Worm (Caenorhabditis elegans) whole organism, L4 larva: ENCODE results near the gene F42G2.7.

Source experiments
- D1046.2 ChIP-seq: fragments of 200-800 bp; sonication (Bioruptor generic); IDR thresholded peaks from 2 replicates; pipeline ENCODE4 v1.3.6; 2022; ENCODE audit warnings: missing genetic modification characterization, missing compliant biosample characterization
- F37D6.2 ChIP-seq: sonication (generic microtip); optimal IDR thresholded peaks from 2 replicates; lab custom pipeline; 2016; ENCODE audit warnings: mild to moderate bottlenecking, missing genetic modification characterization, missing compliant biosample characterization
- R02D3.7 ChIP-seq: fragments of 150-350 bp; sonication (generic microtip); optimal IDR thresholded peaks from 3 replicates; lab custom pipeline; 2014; ENCODE audit warnings: missing biosample characterization, missing genetic modification characterization
- T26A8.4 ChIP-seq: fragments of 200-800 bp; sonication (Bioruptor generic); IDR thresholded peaks from 2 replicates; pipeline ENCODE4 v1.3.6; 2022; ENCODE audit warnings: missing genetic modification characterization, missing compliant biosample characterization
- Y75B8A.6 ChIP-seq: fragments of 200-800 bp; sonication (Bioruptor generic); IDR thresholded peaks from 2 replicates; pipeline ENCODE4 v1.3.6; 2022; ENCODE audit warnings: missing genetic modification reagents, missing genetic modification characterization, missing compliant biosample characterization
- aha-1 ChIP-seq: fragments of 150-350 bp; peaks from one replicate; lab custom pipeline; 2014; ENCODE audit warnings: missing biosample characterization, missing genetic modification characterization
- arid-1 ChIP-seq: fragments of 200-800 bp; sonication (Bioruptor generic); conservative IDR thresholded peaks from 2 replicates; pipeline ENCODE4 v1.3.6; 2022; ENCODE audit warnings: missing genetic modification reagents, missing genetic modification characterization, missing compliant biosample characterization
- ceh-20 ChIP-seq: fragments of 200-800 bp; sonication (Bioruptor generic); IDR thresholded peaks from 2 replicates; pipeline ENCODE4 v1.3.6; 2022; ENCODE audit warnings: missing genetic modification reagents, missing genetic modification characterization, missing compliant biosample characterization
- ceh-32 ChIP-seq: sonication (generic microtip); optimal IDR thresholded peaks from 2 replicates; lab custom pipeline; 2016; ENCODE audit warnings: mild to moderate bottlenecking, missing genetic modification characterization, missing compliant biosample characterization; ENCODE audit not compliant: poor library complexity
- ces-1 ChIP-seq: fragments of 150-350 bp; sonication (generic microtip); optimal IDR thresholded peaks from 4 replicates; lab custom pipeline; 2014; ENCODE audit warnings: missing biosample characterization, missing genetic modification reagents, missing genetic modification characterization
- cey-2 ChIP-seq: sonication (generic microtip); optimal IDR thresholded peaks from 3 replicates; lab custom pipeline; 2017; ENCODE audit warnings: missing genetic modification characterization, mild to moderate bottlenecking, missing compliant biosample characterization, antibody characterized with exemption, borderline replicate concordance; ENCODE audit not compliant: insufficient read depth
- daf-16 ChIP-seq, 3 experiments: sonication (generic microtip); optimal IDR thresholded peaks; 2 replicates each; lab custom pipeline; 2016 to 2017; ENCODE audit warnings: missing genetic modification characterization in 3 of 3, missing genetic modification reagents in 3 of 3, mild to moderate bottlenecking in 2 of 3, missing compliant biosample characterization in 2 of 3, missing biosample characterization in 1 of 3, moderate library complexity in 1 of 3
- dmd-8 ChIP-seq: fragments of 200-800 bp; sonication (Bioruptor generic); IDR thresholded peaks from 2 replicates; pipeline ENCODE4 v1.3.6; 2022; ENCODE audit warnings: missing genetic modification characterization, missing compliant biosample characterization
- dpl-1 ChIP-seq: fragments of 150-350 bp; optimal IDR thresholded peaks from 2 replicates; lab custom pipeline; 2014; ENCODE audit warnings: missing biosample characterization, missing genetic modification reagents, missing genetic modification characterization
- gei-8 ChIP-seq: fragments of 200-800 bp; sonication (Bioruptor generic); optimal IDR thresholded peaks from 2 replicates; lab custom pipeline; 2018; ENCODE audit warnings: mild to moderate bottlenecking, missing genetic modification characterization, missing compliant biosample characterization
- hmg-1.1 ChIP-seq: fragments of 200-800 bp; sonication (Bioruptor generic); IDR thresholded peaks from 2 replicates; pipeline ENCODE4 v1.3.6; 2022; ENCODE audit warnings: missing genetic modification reagents, missing genetic modification characterization, missing compliant biosample characterization
- jun-1 ChIP-seq: fragments of 150-350 bp; optimal IDR thresholded peaks from 2 replicates; lab custom pipeline; 2014; ENCODE audit warnings: missing biosample characterization, missing genetic modification reagents, missing genetic modification characterization
- lin-38 ChIP-seq: fragments of 200-800 bp; sonication (Bioruptor generic); IDR thresholded peaks from 2 replicates; pipeline ENCODE4 v1.3.6; 2022; ENCODE audit warnings: missing genetic modification reagents, missing genetic modification characterization, missing compliant biosample characterization
- lir-3 ChIP-seq: sonication (generic microtip); optimal IDR thresholded peaks from 2 replicates; lab custom pipeline; 2016; ENCODE audit warnings: mild to moderate bottlenecking, missing genetic modification characterization, missing compliant biosample characterization
- lsy-2 ChIP-seq, 2 experiments: fragments of 150-350 bp in 1 of 2; sonication (generic microtip) in 1 of 2; optimal IDR thresholded peaks; 2 replicates each; lab custom pipeline; 2014 to 2017; ENCODE audit warnings: missing biosample characterization in 2 of 2, missing genetic modification characterization in 2 of 2
- mdt-29 ChIP-seq: fragments of 200-800 bp; sonication (Bioruptor generic); IDR thresholded peaks from 2 replicates; pipeline ENCODE4 v1.3.6; 2022; ENCODE audit warnings: missing genetic modification reagents, missing genetic modification characterization, missing compliant biosample characterization
- mxl-3 ChIP-seq: fragments of 200-800 bp; sonication (Bioruptor generic); optimal IDR thresholded peaks from 2 replicates; lab custom pipeline; 2018; ENCODE audit warnings: mild to moderate bottlenecking, missing genetic modification characterization, missing compliant biosample characterization
- nhr-28 ChIP-seq: fragments of 150-350 bp; optimal IDR thresholded peaks from 2 replicates; lab custom pipeline; 2014; ENCODE audit warnings: missing biosample characterization, missing genetic modification characterization
- nhr-42 ChIP-seq: fragments of 200-800 bp; sonication (Bioruptor generic); IDR thresholded peaks from 2 replicates; pipeline ENCODE4 v1.3.6; 2022; ENCODE audit warnings: missing genetic modification characterization, missing compliant biosample characterization
- nhr-48 ChIP-seq: sonication (generic microtip); optimal IDR thresholded peaks from 2 replicates; lab custom pipeline; 2016; ENCODE audit warnings: mild to moderate bottlenecking, missing genetic modification characterization, missing compliant biosample characterization
- nhr-6 ChIP-seq: fragments of 150-350 bp; optimal IDR thresholded peaks from 2 replicates; lab custom pipeline; 2014; ENCODE audit warnings: missing biosample characterization, missing genetic modification characterization
- pqm-1 ChIP-seq: sonication (generic microtip); optimal IDR thresholded peaks from 2 replicates; lab custom pipeline; 2017; ENCODE audit warnings: missing biosample characterization, missing genetic modification characterization
- saeg-2 ChIP-seq: fragments of 200-800 bp; sonication (Bioruptor generic); IDR thresholded peaks from 2 replicates; pipeline ENCODE4 v1.3.6; 2022; ENCODE audit warnings: missing genetic modification reagents, missing genetic modification characterization, missing compliant biosample characterization
- set-16 ChIP-seq: fragments of 200-800 bp; sonication (Bioruptor generic); IDR thresholded peaks from 2 replicates; pipeline ENCODE4 v1.3.6; 2022; ENCODE audit warnings: missing genetic modification reagents, missing genetic modification characterization, missing compliant biosample characterization
- snpc-4 ChIP-seq: fragments of 150-350 bp; optimal IDR thresholded peaks from 2 replicates; lab custom pipeline; 2014; ENCODE audit warnings: missing biosample characterization, missing genetic modification characterization
- spr-1 ChIP-seq: sonication (generic microtip); optimal IDR thresholded peaks from 2 replicates; lab custom pipeline; 2016; ENCODE audit warnings: mild to moderate bottlenecking, missing genetic modification characterization, missing compliant biosample characterization
- tag-97 ChIP-seq: fragments of 200-800 bp; sonication (Bioruptor generic); IDR thresholded peaks from 2 replicates; pipeline ENCODE4 v1.3.6; 2022; ENCODE audit warnings: missing genetic modification characterization, missing compliant biosample characterization
- unc-130 ChIP-seq: sonication (generic microtip); optimal IDR thresholded peaks from 2 replicates; lab custom pipeline; 2016; ENCODE audit warnings: missing genetic modification reagents, missing genetic modification characterization, missing compliant biosample characterization
- unc-62 ChIP-seq, 3 experiments: fragments of 150-350 bp in 1 of 3; sonication (generic microtip); optimal IDR thresholded peaks in 2 of 3; peaks in 1 of 3; 1 replicate in 1 of 3; 2 replicates in 2 of 3; lab custom pipeline; 2014 to 2017; ENCODE audit warnings: missing biosample characterization in 3 of 3, missing genetic modification characterization in 3 of 3, missing genetic modification reagents in 3 of 3, missing genotype in 1 of 3
- zfp-2 ChIP-seq: sonication (generic microtip); optimal IDR thresholded peaks from 2 replicates; lab custom pipeline; 2016; ENCODE audit warnings: mild to moderate bottlenecking, missing genetic modification characterization, missing compliant biosample characterization
- ztf-11 ChIP-seq: fragments of 150-350 bp; optimal IDR thresholded peaks from 2 replicates; lab custom pipeline; 2014; ENCODE audit warnings: missing biosample characterization, missing genetic modification characterization
- ztf-7 ChIP-seq: fragments of 150-350 bp; optimal IDR thresholded peaks from 2 replicates; lab custom pipeline; 2014; ENCODE audit warnings: missing biosample characterization, missing genetic modification characterization

Gene F42G2.7

DNA sequence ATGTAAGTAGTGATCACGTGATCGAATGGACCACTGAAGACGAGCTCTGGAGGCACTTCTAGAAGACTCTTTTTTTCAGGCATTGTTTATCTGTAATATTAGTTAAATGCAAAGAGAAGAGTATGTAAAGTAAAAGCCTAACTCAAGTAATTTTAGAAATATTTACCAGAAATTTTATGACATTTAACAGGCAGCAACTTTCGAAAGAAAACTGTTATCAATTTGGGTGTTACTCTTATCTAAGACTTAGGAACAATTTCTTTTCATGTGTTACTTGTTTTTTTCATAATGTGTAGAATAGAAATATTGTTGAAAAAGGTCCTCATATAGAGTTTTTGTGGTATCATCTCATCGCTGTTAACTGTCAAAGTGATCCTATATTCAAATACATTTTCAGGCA lies at the start of gene F42G2.7, which contains the start of gene F42G2.5:
F42G2.7 (plus strand) TSS at position 270 of the 400 bp plus-strand sequence.
F42G2.5 (minus strand) TSS at position 101 of the 400 bp plus-strand sequence.
- TF ChIP-seq arid-1 (GFP tag; lab: Robert Waterston, UW) (no peak), ztf-7 (tag; lab: Kevin White, UChicago) (no peak), pqm-1 (tag; lab: Kevin White, UChicago) (peak; percentile 45), F37D6.2 (tag; lab: Kevin White, UChicago) (no peak), nhr-28 (tag; lab: Kevin White, UChicago) (peak; percentile 32), ceh-32 (no peak), daf-16 (GFP tag; optimal IDR thresholded peaks at IDR 0.05; lab: Kevin White, UChicago) (no peak), daf-16 (tag; optimal IDR thresholded peaks at IDR 0.05; lab: Kevin White, UChicago) (peak; percentile 80)

DNA sequence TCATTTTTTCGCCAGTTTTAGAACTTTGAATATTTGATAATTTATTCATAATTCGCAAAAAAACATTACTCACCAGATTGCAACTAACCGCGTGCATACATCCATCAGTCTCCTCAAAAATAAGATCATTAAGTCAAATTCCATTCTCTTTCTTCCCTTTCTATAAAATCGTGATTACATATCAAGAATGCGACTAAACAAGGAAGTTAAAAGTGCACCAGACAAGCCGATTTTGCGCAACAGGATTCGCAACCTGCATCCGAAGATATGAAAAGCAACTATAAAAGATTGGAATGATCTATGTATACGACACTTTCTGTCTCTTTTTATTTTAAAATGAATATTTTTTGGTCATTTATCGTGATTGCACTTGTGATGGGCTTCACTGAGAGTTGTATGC lies 49.0 kb upstream of the F42G2.7 start, which contains the start of gene hpo-25:
hpo-25 (plus strand) TSS at position 301 of the 400 bp plus-strand sequence.
- TF ChIP-seq ceh-20, result no peak
- no peak for TF ChIP-seq hmg-1.1 (GFP tag; lab: Robert Waterston, UW)
- no peak for TF ChIP-seq dmd-8 (GFP tag; lab: Robert Waterston, UW)
- TF ChIP-seq aha-1 (tag; lab: Kevin White, UChicago), result peak; percentile 6
- TF ChIP-seq, all 104 proteins: peak for 1

DNA sequence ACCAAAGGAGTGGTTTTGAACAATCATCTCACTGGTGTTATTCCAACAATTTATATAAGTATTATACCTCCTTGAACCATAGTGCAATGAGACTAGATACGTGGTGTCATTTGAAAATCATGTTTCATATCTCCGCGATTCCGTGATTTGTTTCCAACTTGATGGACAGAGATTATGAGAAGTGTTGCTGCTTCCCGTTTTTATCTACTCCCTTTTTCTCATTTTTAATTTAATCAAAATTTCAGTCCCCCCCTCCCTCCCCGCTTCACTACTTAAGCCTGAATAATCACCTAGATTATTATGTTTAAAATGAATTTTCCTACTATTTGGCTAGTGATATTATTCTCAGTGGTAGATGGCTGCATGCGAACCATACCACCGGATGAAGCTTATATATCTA lies 45.9 kb upstream of the F42G2.7 start, which contains the start of gene F16G10.3:
F16G10.3 (plus strand) TSS at position 301 of the 400 bp plus-strand sequence.
- TF ChIP-seq ceh-20 (no peak), snpc-4 (tag; lab: Kevin White, UChicago) (no peak), R02D3.7 (tag; lab: Kevin White, UChicago) (no peak), aha-1 (tag; lab: Kevin White, UChicago) (peak; percentile 66)
- TF ChIP-seq, all 104 proteins: peak for 1

DNA sequence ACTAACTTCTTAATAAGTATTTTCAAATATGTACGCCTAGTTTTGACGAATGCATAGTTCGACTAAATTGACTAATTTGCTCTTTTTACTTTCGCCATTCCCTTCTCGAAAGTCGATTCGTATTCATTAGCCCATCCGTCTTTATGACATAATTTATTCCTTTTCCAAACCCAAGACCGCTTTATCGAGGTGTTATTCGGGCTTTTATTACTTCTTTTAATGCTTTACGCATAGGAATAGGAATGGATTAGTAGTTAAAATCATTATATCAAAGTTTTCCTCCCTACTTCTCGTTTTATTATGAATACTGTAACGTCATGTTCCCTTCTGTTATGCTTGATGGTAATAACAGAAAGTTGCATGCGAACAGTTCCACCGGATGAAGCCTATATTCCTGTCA lies 43.0 kb upstream of the F42G2.7 start, which contains the start of gene F16G10.2:
F16G10.2 (plus strand) TSS at position 301 of the 400 bp plus-strand sequence.
- TF ChIP-seq unc-62 (GFP tag; optimal IDR thresholded peaks at IDR 0.05 in 1 of 2; lab: Kevin White, UChicago) (peak in 1 of 2 experiments; percentile 79), unc-62 (tag; optimal IDR thresholded peaks at IDR 0.05; lab: Kevin White, UChicago) (no peak), ces-1 (no peak)

DNA sequence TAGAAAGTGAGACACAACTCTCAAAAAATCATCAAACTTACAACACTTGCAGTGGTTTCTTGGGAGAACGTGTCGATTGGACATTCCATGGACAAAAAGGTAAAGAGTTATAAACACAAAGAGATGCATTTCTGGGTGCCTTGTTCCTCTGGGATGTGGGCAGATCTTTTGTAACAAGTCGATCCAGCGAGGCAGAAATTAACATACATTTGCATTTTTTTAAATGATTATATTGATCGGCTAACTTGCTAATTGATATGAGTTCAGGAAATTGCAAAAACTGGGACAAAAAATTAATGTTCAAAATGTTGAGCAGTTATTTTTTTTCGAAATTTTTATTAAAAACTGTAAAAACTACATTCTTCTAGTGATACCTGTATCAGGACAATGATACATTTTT lies 40.2 kb upstream of the F42G2.7 start, which contains the start of gene F16G10.6:
F16G10.6 (minus strand) TSS at position 101 of the 400 bp plus-strand sequence.
- TF ChIP-seq gei-8 (GFP tag; lab: Kevin White, UChicago) (no peak), unc-62 (GFP tag; optimal IDR thresholded peaks at IDR 0.05 in 1 of 2; lab: Kevin White, UChicago) (peak in 1 of 2 experiments; percentile 1), unc-62 (tag; optimal IDR thresholded peaks at IDR 0.05; lab: Kevin White, UChicago) (no peak)

DNA sequence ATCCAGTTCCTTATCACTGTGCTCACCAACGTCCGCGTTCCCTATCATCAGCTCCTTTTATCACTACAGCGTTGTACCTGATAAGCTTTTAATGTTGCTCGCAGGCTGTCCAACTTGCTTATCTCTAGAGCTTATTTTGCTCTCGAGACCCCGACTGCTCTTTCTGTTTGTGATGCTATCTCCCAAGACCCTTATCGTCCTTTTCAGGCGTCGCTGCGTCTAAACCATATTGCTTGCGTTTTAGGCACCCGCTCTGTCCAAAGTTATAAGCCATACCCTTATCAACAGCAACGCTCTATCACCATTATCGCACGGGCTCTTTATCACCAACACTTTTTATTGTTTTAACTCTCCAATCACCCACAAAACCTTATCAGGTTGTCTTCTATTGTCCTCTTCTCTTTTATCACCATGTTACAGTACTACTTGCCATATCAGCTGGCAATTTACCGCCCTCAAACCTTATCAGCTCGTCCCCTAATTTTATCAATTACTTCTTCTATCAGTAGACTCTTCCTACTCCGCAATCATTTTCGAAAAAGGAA lies 39.4 kb upstream of the F42G2.7 start:
- TF ChIP-seq hmg-1.1 (GFP tag; lab: Robert Waterston, UW) (0 out of 2 replicates have a peak, but pooled peaks have one; percentile 29), mdt-29 (GFP tag; lab: Robert Waterston, UW) (peak; percentile 51; the same call in 1 of the 2 replicates), dmd-8 (GFP tag; lab: Robert Waterston, UW) (no peak; the same call in 1 of the 2 replicates), T26A8.4 (GFP tag; lab: Robert Waterston, UW) (peak; percentile 55; the same call in 1 of the 2 replicates), cey-2 (tag; lab: Kevin White, UChicago) (peak; percentile 93), mxl-3 (peak; percentile 66), nhr-6 (tag; lab: Kevin White, UChicago) (peak; percentile 51), zfp-2 (tag; lab: Kevin White, UChicago) (no peak), nhr-42 (GFP tag; lab: Robert Waterston, UW) (peak; percentile 81), Y75B8A.6 (GFP tag; lab: Robert Waterston, UW) (peak; percentile 58; the same call in 1 of the 2 replicates), lsy-2 (tag; optimal IDR thresholded peaks at IDR 0.05; lab: Kevin White, UChicago) (peak; percentile 89 to 94), tag-97 (GFP tag; lab: Robert Waterston, UW) (no peak), lir-3 (tag; lab: Kevin White, UChicago) (no peak), jun-1 (tag; lab: Kevin White, UChicago) (peak; percentile 95), ztf-11 (tag; lab: Kevin White, UChicago) (no peak), snpc-4 (tag; lab: Kevin White, UChicago) (no peak), spr-1 (tag; lab: Kevin White, UChicago) (peak; percentile 29), nhr-28 (tag; lab: Kevin White, UChicago) (peak; percentile 95), lin-38 (no peak; the same call in 1 of the 2 replicates), set-16 (GFP tag; lab: Robert Waterston, UW) (no peak), unc-62 (GFP tag; optimal IDR thresholded peaks at IDR 0.05 in 1 of 2; lab: Kevin White, UChicago) (peak in 1 of 2 experiments; percentile 74), unc-62 (tag; optimal IDR thresholded peaks at IDR 0.05; lab: Kevin White, UChicago) (no peak), nhr-48 (tag; lab: Kevin White, UChicago) (peak; percentile 95), unc-130 (GFP tag; lab: Kevin White, UChicago) (no peak), saeg-2 (GFP tag; lab: Robert Waterston, UW) (peak; percentile 77; the same call in 1 of the 2 replicates), D1046.2 (no peak), dpl-1 (GFP tag; lab: Kevin White, UChicago) (peak; percentile 35)
